Worm (Caenorhabditis elegans) whole organism, mixed stage, embryonic: ENCODE measurements around the gene pms-2.

Experiments
- M03D4.4 ChIP-seq: sonication (generic microtip); optimal IDR thresholded peaks from 2 replicates; lab custom pipeline; 2017; ENCODE audit warnings: mild to moderate bottlenecking, missing genetic modification characterization, missing compliant biosample characterization
- bed-3 ChIP-seq: fragments of 200-800 bp; sonication (Bioruptor generic); optimal IDR thresholded peaks from 3 replicates; lab custom pipeline; 2018; ENCODE audit warnings: mild to moderate bottlenecking, missing genetic modification characterization, moderate library complexity, missing compliant biosample characterization
- blmp-1 ChIP-seq: fragments of 150-350 bp; optimal IDR thresholded peaks from 2 replicates; lab custom pipeline; 2014; ENCODE audit warnings: missing biosample characterization, missing genetic modification characterization
- ceh-83 ChIP-seq: fragments of 200-800 bp; sonication (Bioruptor generic); optimal IDR thresholded peaks from 2 replicates; lab custom pipeline; 2018; ENCODE audit warnings: mild to moderate bottlenecking, missing genetic modification characterization, missing compliant biosample characterization
- ces-1 ChIP-seq: fragments of 150-350 bp; optimal IDR thresholded peaks from 2 replicates; lab custom pipeline; 2014; ENCODE audit warnings: missing biosample characterization, missing genetic modification reagents, missing genetic modification characterization
- cnd-1 ChIP-seq: fragments of 200-800 bp; sonication (Bioruptor generic); optimal IDR thresholded peaks from 2 replicates; lab custom pipeline; 2018; ENCODE audit warnings: mild to moderate bottlenecking, missing genetic modification characterization, missing compliant biosample characterization
- drap-1 ChIP-seq: fragments of 200-800 bp; sonication (Bioruptor generic); optimal IDR thresholded peaks from 3 replicates; lab custom pipeline; 2018; ENCODE audit warnings: mild to moderate bottlenecking, missing genetic modification characterization, missing compliant biosample characterization
- elt-3 ChIP-seq: fragments of 150-350 bp; optimal IDR thresholded peaks from 2 replicates; lab custom pipeline; 2014; ENCODE audit warnings: missing biosample characterization, missing genetic modification characterization
- flh-1 ChIP-seq: fragments of 200-800 bp; sonication (Bioruptor generic); optimal IDR thresholded peaks from 2 replicates; lab custom pipeline; 2018; ENCODE audit warnings: mild to moderate bottlenecking, missing genetic modification characterization, moderate library complexity, missing compliant biosample characterization
- ham-2 ChIP-seq: fragments of 200-800 bp; sonication (Bioruptor generic); optimal IDR thresholded peaks from 2 replicates; lab custom pipeline; 2018; ENCODE audit warnings: mild to moderate bottlenecking, missing genetic modification characterization, missing compliant biosample characterization
- hlh-1 ChIP-seq: fragments of 150-350 bp; optimal IDR thresholded peaks from 2 replicates; lab custom pipeline; 2014; ENCODE audit warnings: missing biosample characterization, missing genetic modification reagents, missing genetic modification characterization
- lin-13 ChIP-seq: fragments of 150-350 bp; optimal IDR thresholded peaks from 2 replicates; lab custom pipeline; 2014; ENCODE audit warnings: missing biosample characterization, missing genetic modification characterization
- lsy-2 ChIP-seq: fragments of 150-350 bp; optimal IDR thresholded peaks from 2 replicates; lab custom pipeline; 2014; ENCODE audit warnings: missing biosample characterization, missing genetic modification characterization
- mab-5 ChIP-seq: fragments of 150-350 bp; optimal IDR thresholded peaks from 2 replicates; lab custom pipeline; 2014; ENCODE audit warnings: missing biosample characterization, missing genetic modification characterization
- mep-1 ChIP-seq: fragments of 150-350 bp; optimal IDR thresholded peaks from 2 replicates; lab custom pipeline; 2017; ENCODE audit warnings: missing biosample characterization, missing genetic modification reagents, missing genetic modification characterization, inconsistent platforms
- nhr-12 ChIP-seq: fragments of 150-350 bp; optimal IDR thresholded peaks from 2 replicates; lab custom pipeline; 2014; ENCODE audit warnings: missing biosample characterization, missing genetic modification characterization
- nhr-2 ChIP-seq: fragments of 150-350 bp; optimal IDR thresholded peaks from 2 replicates; lab custom pipeline; 2014; ENCODE audit warnings: missing biosample characterization, missing genetic modification characterization
- nhr-28 ChIP-seq: fragments of 150-350 bp; optimal IDR thresholded peaks from 2 replicates; lab custom pipeline; 2014; ENCODE audit warnings: missing biosample characterization, missing genetic modification characterization
- nhr-76 ChIP-seq: sonication (generic microtip); optimal IDR thresholded peaks from 2 replicates; lab custom pipeline; 2017; ENCODE audit warnings: missing biosample characterization, missing genetic modification characterization
- pha-4 ChIP-seq: fragments of 150-350 bp; optimal IDR thresholded peaks from 2 replicates; lab custom pipeline; 2018; ENCODE audit warnings: missing biosample characterization, missing genetic modification reagents, missing genetic modification characterization
- snpc-4 ChIP-seq: fragments of 150-350 bp; optimal IDR thresholded peaks from 2 replicates; lab custom pipeline; 2014; ENCODE audit warnings: missing biosample characterization, missing genetic modification characterization
- unc-120 ChIP-seq: sonication (generic microtip); optimal IDR thresholded peaks from 2 replicates; lab custom pipeline; 2017; ENCODE audit warnings: missing genetic modification characterization, missing compliant biosample characterization; ENCODE audit not compliant: poor library complexity, severe bottlenecking
- unc-62 ChIP-seq: fragments of 150-350 bp; optimal IDR thresholded peaks from 2 replicates; lab custom pipeline; 2014; ENCODE audit warnings: missing biosample characterization, missing genetic modification reagents, missing genetic modification characterization
- zip-8 ChIP-seq: fragments of 150-350 bp; optimal IDR thresholded peaks from 2 replicates; lab custom pipeline; 2014; ENCODE audit warnings: missing biosample characterization, missing genetic modification characterization

The pms-2 gene

DNA sequence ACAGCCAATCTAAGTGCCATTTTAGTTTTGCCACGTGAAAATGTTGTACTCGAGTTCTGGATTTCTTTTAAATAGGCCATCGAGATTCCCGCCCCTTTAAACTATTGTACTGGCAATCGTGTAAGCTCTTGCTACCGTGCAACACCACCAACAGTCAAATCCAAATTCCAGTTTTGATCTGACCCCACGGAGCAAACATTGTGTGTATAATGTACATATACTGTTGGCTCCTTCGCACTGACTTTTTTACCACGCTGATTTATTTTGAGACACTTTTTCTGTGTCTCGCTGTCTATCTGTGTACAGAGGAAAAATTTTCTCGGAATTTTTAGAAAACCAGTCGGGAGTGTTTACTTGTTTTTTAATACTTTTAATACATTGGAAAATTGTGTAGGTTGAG is 39.6 kb upstream of the pms-2 start, which contains the start of gene piit-1:
TSS of gene piit-1 (minus strand) at position 101 of the 400 bp plus-strand sequence.
- TF ChIP-seq unc-62 (GFP tag; lab: Kevin White, UChicago), result no peak
- TF ChIP-seq snpc-4 (tag; lab: Kevin White, UChicago), result no peak
- TF ChIP-seq lsy-2 (tag; lab: Kevin White, UChicago), result no peak
- no peak for TF ChIP-seq M03D4.4 (tag; lab: Kevin White, UChicago)
- no peak for TF ChIP-seq nhr-12
- no peak for TF ChIP-seq ham-2 (GFP tag; lab: Kevin White, UChicago)
- no peak for TF ChIP-seq nhr-76
- no peak for TF ChIP-seq elt-3 (tag; lab: Kevin White, UChicago)
- no peak for TF ChIP-seq mab-5 (tag; lab: Kevin White, UChicago)
- TF ChIP-seq zip-8 (tag; lab: Kevin White, UChicago), result no peak
- no peak for TF ChIP-seq lin-13 (tag; lab: Kevin White, UChicago)
- no peak for TF ChIP-seq unc-120 (tag; lab: Kevin White, UChicago)
- TF ChIP-seq, all 35 proteins: peak for 0

- no peak for TF ChIP-seq ces-1 (GFP tag; lab: Kevin White, UChicago)
- TF ChIP-seq lsy-2 (tag; lab: Kevin White, UChicago), result no peak
- no peak for TF ChIP-seq hlh-1 (tag; lab: Kevin White, UChicago)
- TF ChIP-seq snpc-4 (tag; lab: Kevin White, UChicago), result no peak
These were observed 36.0 kb upstream of the pms-2 start, which contains the start of gene idpp-16 for ce11 chrV:11606424-11606823. idpp-16 (minus strand) TSS chrV:11606524.

- no peak for TF ChIP-seq mep-1 (tag; lab: Kevin White, UChicago)
- TF ChIP-seq drap-1 (GFP tag; lab: Kevin White, UChicago), result no peak
- TF ChIP-seq nhr-28 (tag; lab: Kevin White, UChicago), result no peak
- TF ChIP-seq pha-4 (tag; lab: Kevin White, UChicago), result no peak
- TF ChIP-seq ham-2 (GFP tag; lab: Kevin White, UChicago), result no peak
- no peak for TF ChIP-seq snpc-4 (tag; lab: Kevin White, UChicago)
- no peak for TF ChIP-seq blmp-1 (tag; lab: Kevin White, UChicago)
These were observed 34.8 kb upstream of the pms-2 start for ce11 chrV:11605227-11605626.

ce11 chrV:11604484-11604883 is 34.1 kb upstream of the pms-2 start, which contains the start of gene dhs-20:
dhs-20 (minus strand) TSS chrV:11604563.
- TF ChIP-seq nhr-2 (tag; lab: Kevin White, UChicago), result no peak
- no peak for TF ChIP-seq cnd-1 (tag; lab: Kevin White, UChicago)
- TF ChIP-seq ceh-83 (GFP tag; lab: Kevin White, UChicago), result no peak
- no peak for TF ChIP-seq M03D4.4 (tag; lab: Kevin White, UChicago)
- TF ChIP-seq snpc-4 (tag; lab: Kevin White, UChicago), result no peak

ce11 chrV:11600800-11601199 is 30.4 kb upstream of the pms-2 start, which contains the start of gene F35B12.9:
F35B12.9 (plus strand) TSS chrV:11601171.
- TF ChIP-seq bed-3 (GFP tag; lab: Kevin White, UChicago), result no peak
- no peak for TF ChIP-seq unc-120 (tag; lab: Kevin White, UChicago)
- no peak for TF ChIP-seq unc-62 (GFP tag; lab: Kevin White, UChicago)
- no peak for TF ChIP-seq blmp-1 (tag; lab: Kevin White, UChicago)
- no peak for TF ChIP-seq drap-1 (GFP tag; lab: Kevin White, UChicago)
- no peak for TF ChIP-seq mab-5 (tag; lab: Kevin White, UChicago)
- no peak for TF ChIP-seq M03D4.4 (tag; lab: Kevin White, UChicago)

- TF ChIP-seq drap-1 (GFP tag; lab: Kevin White, UChicago) (no peak), pha-4 (tag; lab: Kevin White, UChicago) (no peak), flh-1 (GFP tag; lab: Kevin White, UChicago) (no peak), hlh-1 (tag; lab: Kevin White, UChicago) (no peak), mep-1 (tag; lab: Kevin White, UChicago) (no peak), unc-120 (tag; lab: Kevin White, UChicago) (no peak)
These were observed 28.4 kb upstream of the pms-2 start, which contains the start of gene srx-84 for ce11 chrV:11598807-11599206. srx-84 (plus strand) TSS chrV:11599107.

DNA sequence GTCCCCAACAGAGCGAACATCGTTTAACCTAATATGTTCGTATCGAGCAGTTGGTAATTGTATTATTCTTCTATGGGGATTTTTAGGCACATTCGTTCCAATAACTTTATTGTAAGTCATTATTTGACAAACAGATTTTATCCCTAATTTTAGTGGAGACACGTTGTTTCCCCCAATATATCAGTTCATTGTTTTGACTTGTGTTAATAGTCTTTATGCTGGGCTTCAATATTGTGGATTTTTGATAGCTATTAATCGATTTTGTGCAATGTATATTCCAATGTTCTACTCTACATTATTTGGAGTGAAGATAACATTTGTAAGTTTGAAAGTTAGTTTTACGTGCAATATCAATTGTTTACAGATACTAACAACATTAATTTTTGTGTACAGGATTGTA is 23.5 kb upstream of the pms-2 start:
- TF ChIP-seq drap-1 (GFP tag; lab: Kevin White, UChicago) (no peak), lin-13 (tag; lab: Kevin White, UChicago) (no peak), nhr-2 (tag; lab: Kevin White, UChicago) (no peak), ces-1 (GFP tag; lab: Kevin White, UChicago) (no peak), ceh-83 (GFP tag; lab: Kevin White, UChicago) (no peak), blmp-1 (tag; lab: Kevin White, UChicago) (no peak), mep-1 (tag; lab: Kevin White, UChicago) (no peak), snpc-4 (tag; lab: Kevin White, UChicago) (no peak)
